Worm (Caenorhabditis elegans) whole organism, late embryonic: ENCODE results near the gene M05D6.5.

Experiments
- F13H6.1 ChIP-seq: sonication (generic microtip); optimal IDR thresholded peaks from 2 replicates; lab custom pipeline; 2016; ENCODE audit warnings: missing genetic modification characterization, missing compliant biosample characterization
- T23F11.4 ChIP-seq: fragments of 200-800 bp; sonication (Bioruptor generic); optimal IDR thresholded peaks from 2 replicates; lab custom pipeline; 2018; ENCODE audit warnings: mild to moderate bottlenecking, missing genetic modification characterization, missing compliant biosample characterization
- gmeb-2 ChIP-seq: sonication (generic microtip); optimal IDR thresholded peaks from 2 replicates; lab custom pipeline; 2016; ENCODE audit warnings: missing genetic modification characterization, inconsistent platforms, missing compliant biosample characterization
- hlh-30 ChIP-seq: sonication (generic microtip); optimal IDR thresholded peaks from 2 replicates; lab custom pipeline; 2017; ENCODE audit warnings: antibody characterized with exemption, missing genetic modification characterization, missing compliant biosample characterization; ENCODE audit not compliant: insufficient read depth
- nhr-11 ChIP-seq: fragments of 150-350 bp; optimal IDR thresholded peaks from 2 replicates; lab custom pipeline; 2014; ENCODE audit warnings: missing biosample characterization, missing genetic modification characterization
- nhr-232 ChIP-seq: sonication (generic microtip); optimal IDR thresholded peaks from 2 replicates; lab custom pipeline; 2016; ENCODE audit warnings: missing genetic modification characterization, missing compliant biosample characterization
- pha-4 ChIP-seq: fragments of 150-350 bp; optimal IDR thresholded peaks from 2 replicates; lab custom pipeline; 2018; ENCODE audit warnings: missing biosample characterization, missing genetic modification reagents, missing genetic modification characterization
- pqm-1 ChIP-seq: sonication (generic microtip); optimal IDR thresholded peaks from 2 replicates; lab custom pipeline; 2016; ENCODE audit warnings: missing genetic modification characterization, missing compliant biosample characterization
- tbx-2 ChIP-seq: sonication (generic microtip); optimal IDR thresholded peaks from 2 replicates; lab custom pipeline; 2016; ENCODE audit warnings: missing genetic modification characterization, missing compliant biosample characterization
- tbx-7 ChIP-seq: sonication (generic microtip); optimal IDR thresholded peaks from 2 replicates; lab custom pipeline; 2016; ENCODE audit warnings: missing genotype, missing genetic modification characterization, missing compliant biosample characterization
- ttx-3 ChIP-seq: sonication (generic microtip); optimal IDR thresholded peaks from 2 replicates; lab custom pipeline; 2016; ENCODE audit warnings: missing genetic modification reagents, missing genetic modification characterization, missing compliant biosample characterization
- ztf-16 ChIP-seq: sonication (generic microtip); optimal IDR thresholded peaks from 2 replicates; lab custom pipeline; 2017; ENCODE audit warnings: missing genetic modification characterization, missing compliant biosample characterization

ce11 chrII:8481731-8482253 is at the start of gene M05D6.5:
- TF ChIP-seq ttx-3 (tag; lab: Kevin White, UChicago) (no peak), pqm-1 (no peak), nhr-232 (tag; lab: Kevin White, UChicago) (no peak), ztf-16 (tag; lab: Kevin White, UChicago) (no peak), tbx-7 (no peak), pha-4 (no peak), hlh-30 (tag; lab: Kevin White, UChicago) (no peak), gmeb-2 (tag; lab: Kevin White, UChicago) (no peak), F13H6.1 (no peak), nhr-11 (no peak), tbx-2 (tag; lab: Kevin White, UChicago) (no peak), T23F11.4 (GFP tag; lab: Kevin White, UChicago) (no peak)
